Fruit fly (Drosophila melanogaster): Measurements from ENCODE around the gene ogre.
A peak's percentile ranks its signal among the peaks of the same experiment; 100 is the strongest.

DNA sequence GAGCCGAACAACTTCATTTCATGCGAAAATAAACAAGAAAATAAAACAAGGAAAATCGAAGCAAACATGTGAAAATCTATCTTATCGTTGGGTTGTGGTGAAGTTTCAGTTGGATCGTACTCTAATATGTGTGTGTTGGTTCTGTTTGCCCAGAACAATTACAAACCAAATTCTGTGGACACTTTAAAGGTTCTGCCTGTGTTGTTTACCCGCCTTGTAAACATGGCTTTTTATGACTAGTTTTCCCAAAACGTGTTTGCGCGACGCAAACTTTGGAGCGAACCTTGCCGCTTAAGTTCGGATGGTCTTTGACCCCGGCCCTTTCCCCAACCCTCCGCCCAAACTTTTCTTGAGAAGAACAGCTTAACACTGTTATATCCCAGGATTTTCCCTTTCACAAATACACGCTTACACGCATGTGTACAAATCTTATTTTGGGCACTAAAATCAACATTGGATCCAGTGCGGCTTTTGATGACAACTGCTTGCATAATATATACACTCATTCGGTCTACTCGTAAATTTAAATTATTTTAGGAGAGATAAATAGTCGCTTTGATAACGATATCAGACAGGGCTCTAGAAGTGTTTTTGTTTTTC is 13.1 kb upstream of the ogre start:
- peak; percentile 92 for TF ChIP-seq ara (GFP tag; IDR thresholded peaks at IDR 0.05)
- TF ChIP-seq Dll (GFP tag; IDR thresholded peaks at IDR 0.05; ENCODE audit: partially characterized antibody), result no peak
- TF ChIP-seq Poxn (GFP tag; IDR thresholded peaks at IDR 0.05), result no peak
- TF ChIP-seq tap (tag; optimal IDR thresholded peaks at IDR 0.05), result peak; percentile 69
- TF ChIP-seq vvl (GFP tag; IDR thresholded peaks at IDR 0.05), result peak; percentile 79
- peak; percentile 61 for TF ChIP-seq CG9609 (GFP tag; optimal IDR thresholded peaks at IDR 0.05)
- no peak for TF ChIP-seq Scr (GFP tag; IDR thresholded peaks at IDR 0.05; ENCODE audit: partially characterized antibody)

All from whole organism, embryonic.